Worm (Caenorhabditis elegans) whole organism, L4 larva: ENCODE results near the gene dmd-6.
A peak's percentile ranks its signal among the peaks of the same experiment; 100 is the strongest.

Experiments used
- D1046.2 ChIP-seq: fragments of 200-800 bp; sonication (Bioruptor generic); IDR thresholded peaks from 2 replicates; pipeline ENCODE4 v1.3.6; 2022; ENCODE audit warnings: missing genetic modification characterization, missing compliant biosample characterization
- F10B5.3 ChIP-seq: sonication (generic microtip); optimal IDR thresholded peaks from 2 replicates; lab custom pipeline; 2016; ENCODE audit warnings: mild to moderate bottlenecking, missing genetic modification characterization, missing compliant biosample characterization
- F37D6.2 ChIP-seq: sonication (generic microtip); optimal IDR thresholded peaks from 2 replicates; lab custom pipeline; 2016; ENCODE audit warnings: mild to moderate bottlenecking, missing genetic modification characterization, missing compliant biosample characterization
- F49E8.2 ChIP-seq: sonication (generic microtip); optimal IDR thresholded peaks from 2 replicates; lab custom pipeline; 2016; ENCODE audit warnings: missing compliant biosample characterization, mild to moderate bottlenecking, missing genetic modification characterization, borderline replicate concordance
- R02D3.7 ChIP-seq: fragments of 150-350 bp; sonication (generic microtip); optimal IDR thresholded peaks from 3 replicates; lab custom pipeline; 2014; ENCODE audit warnings: missing biosample characterization, missing genetic modification characterization
- Y105C5A.15 ChIP-seq: fragments of 200-800 bp; sonication (Bioruptor generic); IDR thresholded peaks from 2 replicates; pipeline ENCODE4 v1.3.6; 2022; ENCODE audit warnings: missing genetic modification characterization, missing compliant biosample characterization
- Y48G9A.11 ChIP-seq: fragments of 200-800 bp; sonication (Bioruptor generic); IDR thresholded peaks from 2 replicates; pipeline ENCODE4 v1.3.6; 2022; ENCODE audit warnings: missing genetic modification reagents, missing genetic modification characterization, missing compliant biosample characterization
- Y5F2A.4 ChIP-seq: fragments of 200-800 bp; sonication (Bioruptor generic); optimal IDR thresholded peaks from 2 replicates; lab custom pipeline; 2018; ENCODE audit warnings: mild to moderate bottlenecking, missing genetic modification characterization, missing compliant biosample characterization
- ZK546.5 ChIP-seq, 2 experiments: sonication (generic microtip); optimal IDR thresholded peaks; 2 replicates each; lab custom pipeline; 2017; ENCODE audit warnings: missing biosample characterization in 2 of 2, missing genetic modification characterization in 2 of 2
- aha-1 ChIP-seq: fragments of 150-350 bp; peaks from one replicate; lab custom pipeline; 2014; ENCODE audit warnings: missing biosample characterization, missing genetic modification characterization
- arid-1 ChIP-seq: fragments of 200-800 bp; sonication (Bioruptor generic); conservative IDR thresholded peaks from 2 replicates; pipeline ENCODE4 v1.3.6; 2022; ENCODE audit warnings: missing genetic modification reagents, missing genetic modification characterization, missing compliant biosample characterization
- attf-4 ChIP-seq: sonication (generic microtip); optimal IDR thresholded peaks from 3 replicates; lab custom pipeline; 2017; ENCODE audit warnings: missing biosample characterization, missing genetic modification characterization
- ceh-44 ChIP-seq: fragments of 200-800 bp; sonication (Bioruptor generic); IDR thresholded peaks from 2 replicates; pipeline ENCODE4 v1.3.6; 2022; ENCODE audit warnings: missing genetic modification reagents, missing genetic modification characterization, missing compliant biosample characterization
- ctbp-1 ChIP-seq: fragments of 200-800 bp; sonication (Bioruptor generic); IDR thresholded peaks from 2 replicates; pipeline ENCODE4 v1.3.6; 2022; ENCODE audit warnings: missing genetic modification reagents, missing genetic modification characterization, missing compliant biosample characterization
- daf-12 ChIP-seq: fragments of 150-350 bp; optimal IDR thresholded peaks from 2 replicates; lab custom pipeline; 2014; ENCODE audit warnings: missing biosample characterization, missing genetic modification reagents, missing genetic modification characterization
- daf-8 ChIP-seq: fragments of 200-800 bp; sonication (Bioruptor generic); IDR thresholded peaks from 2 replicates; pipeline ENCODE4 v1.3.6; 2022; ENCODE audit warnings: missing genetic modification characterization, missing compliant biosample characterization
- dmd-8 ChIP-seq: fragments of 200-800 bp; sonication (Bioruptor generic); IDR thresholded peaks from 2 replicates; pipeline ENCODE4 v1.3.6; 2022; ENCODE audit warnings: missing genetic modification characterization, missing compliant biosample characterization
- dmd-9 ChIP-seq: fragments of 200-800 bp; sonication (Bioruptor generic); IDR thresholded peaks from 2 replicates; pipeline ENCODE4 v1.3.6; 2022; ENCODE audit warnings: missing genetic modification reagents, missing genetic modification characterization, missing compliant biosample characterization
- dpl-1 ChIP-seq: fragments of 150-350 bp; optimal IDR thresholded peaks from 2 replicates; lab custom pipeline; 2014; ENCODE audit warnings: missing biosample characterization, missing genetic modification reagents, missing genetic modification characterization
- duxl-1 ChIP-seq: sonication (generic microtip); optimal IDR thresholded peaks from 2 replicates; lab custom pipeline; 2016; ENCODE audit warnings: mild to moderate bottlenecking, missing genetic modification characterization, moderate library complexity, missing compliant biosample characterization; ENCODE audit not compliant: poor library complexity
- dve-1 ChIP-seq: sonication (generic microtip); optimal IDR thresholded peaks from 2 replicates; lab custom pipeline; 2017; ENCODE audit warnings: antibody characterized with exemption, mild to moderate bottlenecking, missing genetic modification characterization, missing compliant biosample characterization; ENCODE audit not compliant: insufficient read depth
- egl-27 ChIP-seq: sonication (generic microtip); optimal IDR thresholded peaks from 3 replicates; lab custom pipeline; 2017; ENCODE audit warnings: missing biosample characterization, missing genetic modification reagents, missing genetic modification characterization
- egl-43 ChIP-seq: fragments of 200-800 bp; sonication (Bioruptor generic); IDR thresholded peaks from 2 replicates; pipeline ENCODE4 v1.3.6; 2022; ENCODE audit warnings: missing genetic modification reagents, missing genetic modification characterization, missing compliant biosample characterization
- hif-1 ChIP-seq, 2 experiments: sonication (generic microtip); optimal IDR thresholded peaks; 2 replicates each; lab custom pipeline; 2016 to 2017; ENCODE audit warnings: missing compliant biosample characterization in 2 of 2, missing genetic modification characterization in 2 of 2, missing genetic modification reagents in 2 of 2, missing genotype in 2 of 2, mild to moderate bottlenecking in 1 of 2
- hlh-11 ChIP-seq: fragments of 200-800 bp; sonication (Bioruptor generic); optimal IDR thresholded peaks from 2 replicates; lab custom pipeline; 2018; ENCODE audit warnings: mild to moderate bottlenecking, missing genetic modification characterization, missing compliant biosample characterization
- hlh-30 ChIP-seq: sonication (generic microtip); optimal IDR thresholded peaks from 2 replicates; lab custom pipeline; 2017; ENCODE audit warnings: antibody characterized with exemption, mild to moderate bottlenecking, missing genetic modification characterization, missing compliant biosample characterization; ENCODE audit not compliant: insufficient read depth
- lim-7 ChIP-seq: fragments of 200-800 bp; sonication (Bioruptor generic); IDR thresholded peaks from 2 replicates; pipeline ENCODE4 v1.3.6; 2022; ENCODE audit warnings: missing genetic modification characterization, missing compliant biosample characterization
- lin-13 ChIP-seq: fragments of 150-350 bp; optimal IDR thresholded peaks from 2 replicates; lab custom pipeline; 2014; ENCODE audit warnings: missing biosample characterization, missing genetic modification reagents, missing genetic modification characterization
- lin-39 ChIP-seq: fragments of 150-350 bp; optimal IDR thresholded peaks from 2 replicates; lab custom pipeline; 2014; ENCODE audit warnings: missing biosample characterization, missing genetic modification reagents, missing genetic modification characterization
- lir-3 ChIP-seq: sonication (generic microtip); optimal IDR thresholded peaks from 2 replicates; lab custom pipeline; 2016; ENCODE audit warnings: mild to moderate bottlenecking, missing genetic modification characterization, missing compliant biosample characterization
- madf-9 ChIP-seq: fragments of 200-800 bp; sonication (Bioruptor generic); conservative IDR thresholded peaks from 2 replicates; pipeline ENCODE4 v1.3.6; 2022; ENCODE audit warnings: missing genetic modification reagents, missing genetic modification characterization, missing compliant biosample characterization
- mdl-1 ChIP-seq, 2 experiments: fragments of 150-350 bp in 1 of 2; sonication (generic microtip) in 1 of 2; optimal IDR thresholded peaks; 2 replicates each; lab custom pipeline; 2014 to 2017; ENCODE audit warnings: missing biosample characterization in 2 of 2, missing genetic modification characterization in 2 of 2
- mdt-29 ChIP-seq: fragments of 200-800 bp; sonication (Bioruptor generic); IDR thresholded peaks from 2 replicates; pipeline ENCODE4 v1.3.6; 2022; ENCODE audit warnings: missing genetic modification reagents, missing genetic modification characterization, missing compliant biosample characterization
- mep-1 ChIP-seq: fragments of 150-350 bp; sonication (generic microtip); optimal IDR thresholded peaks from 3 replicates; lab custom pipeline; 2014; ENCODE audit warnings: missing biosample characterization, missing genetic modification characterization
- mes-2 ChIP-seq: sonication (generic microtip); optimal IDR thresholded peaks from 2 replicates; lab custom pipeline; 2016; ENCODE audit warnings: missing genotype, mild to moderate bottlenecking, missing genetic modification characterization, missing compliant biosample characterization; ENCODE audit not compliant: poor library complexity, severe bottlenecking
- nhr-102 ChIP-seq: sonication (generic microtip); optimal IDR thresholded peaks from 2 replicates; lab custom pipeline; 2016; ENCODE audit warnings: mild to moderate bottlenecking, missing genetic modification characterization, moderate library complexity, missing compliant biosample characterization
- nhr-111 ChIP-seq: fragments of 200-800 bp; sonication (Bioruptor generic); optimal IDR thresholded peaks from 2 replicates; lab custom pipeline; 2018; ENCODE audit warnings: mild to moderate bottlenecking, missing genetic modification characterization, missing compliant biosample characterization
- nhr-237 ChIP-seq: sonication (generic microtip); optimal IDR thresholded peaks from 2 replicates; lab custom pipeline; 2017; ENCODE audit warnings: missing biosample characterization, missing genetic modification characterization
- nhr-41 ChIP-seq: fragments of 200-800 bp; sonication (Bioruptor generic); IDR thresholded peaks from 2 replicates; pipeline ENCODE4 v1.3.6; 2022; ENCODE audit warnings: missing genetic modification reagents, missing genetic modification characterization, missing compliant biosample characterization
- nhr-6 ChIP-seq: fragments of 150-350 bp; optimal IDR thresholded peaks from 2 replicates; lab custom pipeline; 2014; ENCODE audit warnings: missing biosample characterization, missing genetic modification characterization
- php-3 ChIP-seq: fragments of 200-800 bp; sonication (Bioruptor generic); IDR thresholded peaks from 2 replicates; pipeline ENCODE4 v1.3.6; 2022; ENCODE audit warnings: missing genetic modification reagents, missing genetic modification characterization, missing compliant biosample characterization
- pqm-1 ChIP-seq: sonication (generic microtip); optimal IDR thresholded peaks from 2 replicates; lab custom pipeline; 2017; ENCODE audit warnings: missing biosample characterization, missing genetic modification characterization
- rbr-2 ChIP-seq: sonication (generic microtip); optimal IDR thresholded peaks from 2 replicates; lab custom pipeline; 2016; ENCODE audit warnings: missing genotype, missing genetic modification characterization, missing compliant biosample characterization
- sdz-12 ChIP-seq: fragments of 200-800 bp; sonication (Bioruptor generic); optimal IDR thresholded peaks from 2 replicates; lab custom pipeline; 2018; ENCODE audit warnings: mild to moderate bottlenecking, missing genetic modification characterization, missing compliant biosample characterization
- skn-1 ChIP-seq: fragments of 150-350 bp; optimal IDR thresholded peaks from 2 replicates; lab custom pipeline; 2014; ENCODE audit warnings: missing biosample characterization, missing genetic modification characterization
- spr-3 ChIP-seq: fragments of 200-800 bp; sonication (Bioruptor generic); optimal IDR thresholded peaks from 2 replicates; lab custom pipeline; 2018; ENCODE audit warnings: mild to moderate bottlenecking, missing genetic modification characterization, missing compliant biosample characterization
- tag-97 ChIP-seq: fragments of 200-800 bp; sonication (Bioruptor generic); IDR thresholded peaks from 2 replicates; pipeline ENCODE4 v1.3.6; 2022; ENCODE audit warnings: missing genetic modification characterization, missing compliant biosample characterization
- unc-62 ChIP-seq, 3 experiments: fragments of 150-350 bp in 1 of 3; sonication (generic microtip); optimal IDR thresholded peaks in 2 of 3; peaks in 1 of 3; 1 replicate in 1 of 3; 2 replicates in 2 of 3; lab custom pipeline; 2014 to 2017; ENCODE audit warnings: missing biosample characterization in 3 of 3, missing genetic modification characterization in 3 of 3, missing genetic modification reagents in 3 of 3, missing genotype in 1 of 3
- vab-7 ChIP-seq: fragments of 200-800 bp; sonication (Bioruptor generic); IDR thresholded peaks from 2 replicates; pipeline ENCODE4 v1.3.6; 2022; ENCODE audit warnings: missing genetic modification reagents, missing genetic modification characterization, missing compliant biosample characterization
- zip-11 ChIP-seq: fragments of 200-800 bp; sonication (Bioruptor generic); IDR thresholded peaks from 2 replicates; pipeline ENCODE4 v1.3.6; 2022; ENCODE audit warnings: missing genetic modification characterization, missing compliant biosample characterization
- zip-2 ChIP-seq: fragments of 150-350 bp; optimal IDR thresholded peaks from 2 replicates; lab custom pipeline; 2014; ENCODE audit warnings: missing biosample characterization, missing genetic modification characterization
- ztf-7 ChIP-seq: fragments of 150-350 bp; optimal IDR thresholded peaks from 2 replicates; lab custom pipeline; 2014; ENCODE audit warnings: missing biosample characterization, missing genetic modification characterization

Gene dmd-6

ce11 chrIV:14622109-14622508 lies 5.7 kb downstream of the dmd-6 start:
- TF ChIP-seq vab-7 (GFP tag; lab: Robert Waterston, UW), result no peak
- TF ChIP-seq daf-8 (GFP tag; lab: Robert Waterston, UW), result no peak
- TF ChIP-seq dve-1 (tag; lab: Kevin White, UChicago), result no peak
- TF ChIP-seq dmd-8 (GFP tag; lab: Robert Waterston, UW), result no peak
- TF ChIP-seq lim-7 (GFP tag; lab: Robert Waterston, UW), result no peak
- no peak for TF ChIP-seq php-3
- no peak for TF ChIP-seq hif-1 (tag; optimal IDR thresholded peaks at IDR 0.05; lab: Kevin White, UChicago)
- no peak for TF ChIP-seq aha-1 (tag; lab: Kevin White, UChicago)
- no peak for TF ChIP-seq zip-2
- no peak for TF ChIP-seq mdt-29 (GFP tag; lab: Robert Waterston, UW)
- no peak for TF ChIP-seq mes-2 (tag; lab: Kevin White, UChicago)
- no peak for TF ChIP-seq ctbp-1 (GFP tag; lab: Robert Waterston, UW)
- no peak for TF ChIP-seq D1046.2 (GFP tag; lab: Robert Waterston, UW)
- TF ChIP-seq egl-43 (GFP tag; lab: Robert Waterston, UW), result 0 out of 2 replicates have a peak, but pooled peaks have one; percentile 35
- TF ChIP-seq pqm-1 (tag; lab: Kevin White, UChicago), result no peak
- no peak for TF ChIP-seq lir-3 (tag; lab: Kevin White, UChicago)
- TF ChIP-seq nhr-237, result no peak
- no peak for TF ChIP-seq skn-1 (tag; lab: Kevin White, UChicago)
- no peak for TF ChIP-seq nhr-102 (tag; lab: Kevin White, UChicago)
- peak; percentile 17 for TF ChIP-seq mep-1 (tag; lab: Kevin White, UChicago)
- TF ChIP-seq attf-4, result no peak
- TF ChIP-seq sdz-12 (GFP tag; lab: Kevin White, UChicago), result no peak
- no peak for TF ChIP-seq daf-12 (tag; lab: Kevin White, UChicago)
- TF ChIP-seq rbr-2 (tag; lab: Kevin White, UChicago), result peak; percentile 22
- no peak for TF ChIP-seq R02D3.7 (tag; lab: Kevin White, UChicago)
- no peak for TF ChIP-seq ZK546.5 (tag; optimal IDR thresholded peaks at IDR 0.05; lab: Kevin White, UChicago)
- no peak for TF ChIP-seq F37D6.2 (tag; lab: Kevin White, UChicago)
- no peak for TF ChIP-seq madf-9 (GFP tag; lab: Robert Waterston, UW)
- TF ChIP-seq unc-62 (GFP tag; optimal IDR thresholded peaks at IDR 0.05 in 1 of 2; lab: Kevin White, UChicago), result peak in 1 of 2 experiments; percentile 27
- TF ChIP-seq unc-62 (tag; optimal IDR thresholded peaks at IDR 0.05; lab: Kevin White, UChicago), result no peak
- no peak for TF ChIP-seq Y105C5A.15 (GFP tag; lab: Robert Waterston, UW)
- no peak for TF ChIP-seq arid-1
- no peak for TF ChIP-seq tag-97
- no peak for TF ChIP-seq hlh-11
- TF ChIP-seq nhr-41 (GFP tag; lab: Robert Waterston, UW), result no peak
- TF ChIP-seq Y48G9A.11 (GFP tag; lab: Robert Waterston, UW), result no peak
- TF ChIP-seq dpl-1 (GFP tag; lab: Kevin White, UChicago), result no peak
- TF ChIP-seq Y5F2A.4 (GFP tag; lab: Kevin White, UChicago), result no peak
- TF ChIP-seq egl-27 (tag; lab: Kevin White, UChicago), result no peak
- TF ChIP-seq mdl-1 (tag; optimal IDR thresholded peaks at IDR 0.05; lab: Kevin White, UChicago), result peak in 1 of 2 experiments; percentile 36
- no peak for TF ChIP-seq lin-13
- TF ChIP-seq dmd-9, result no peak
- no peak for TF ChIP-seq nhr-111 (GFP tag; lab: Kevin White, UChicago)
- TF ChIP-seq ceh-44 (GFP tag; lab: Robert Waterston, UW), result no peak
- TF ChIP-seq ztf-7 (tag; lab: Kevin White, UChicago), result no peak
- TF ChIP-seq duxl-1 (tag; lab: Kevin White, UChicago), result no peak
- no peak for TF ChIP-seq lin-39
- TF ChIP-seq hlh-30 (tag; lab: Kevin White, UChicago), result peak; percentile 74
- no peak for TF ChIP-seq F10B5.3 (tag; lab: Kevin White, UChicago)
- no peak for TF ChIP-seq F49E8.2
- no peak for TF ChIP-seq spr-3 (GFP tag; lab: Kevin White, UChicago)
- no peak for TF ChIP-seq nhr-6
- no peak for TF ChIP-seq zip-11 (GFP tag; lab: Robert Waterston, UW)
